Worm (Caenorhabditis elegans) whole organism, L4 larva: ENCODE measurements around the gene H02F09.2.

Experiments
- F10B5.3 ChIP-seq: sonication (generic microtip); optimal IDR thresholded peaks from 2 replicates; lab custom pipeline; 2016; ENCODE audit warnings: mild to moderate bottlenecking, missing genetic modification characterization, missing compliant biosample characterization
- F26F4.8 ChIP-seq: fragments of 200-800 bp; sonication (Bioruptor generic); conservative IDR thresholded peaks from 2 replicates; pipeline ENCODE4 v1.3.6; 2022; ENCODE audit warnings: missing genetic modification characterization, missing compliant biosample characterization
- F44E2.7 ChIP-seq: fragments of 200-800 bp; sonication (Bioruptor generic); IDR thresholded peaks from 2 replicates; pipeline ENCODE4 v2.1.2; 2022; ENCODE audit warnings: missing genetic modification characterization, missing compliant biosample characterization
- F49E8.2 ChIP-seq: sonication (generic microtip); optimal IDR thresholded peaks from 2 replicates; lab custom pipeline; 2016; ENCODE audit warnings: missing compliant biosample characterization, mild to moderate bottlenecking, missing genetic modification characterization, borderline replicate concordance
- R02D3.7 ChIP-seq: fragments of 150-350 bp; sonication (generic microtip); optimal IDR thresholded peaks from 3 replicates; lab custom pipeline; 2014; ENCODE audit warnings: missing biosample characterization, missing genetic modification characterization
- T26A8.4 ChIP-seq: fragments of 200-800 bp; sonication (Bioruptor generic); IDR thresholded peaks from 2 replicates; pipeline ENCODE4 v1.3.6; 2022; ENCODE audit warnings: missing genetic modification characterization, missing compliant biosample characterization
- Y75B8A.6 ChIP-seq: fragments of 200-800 bp; sonication (Bioruptor generic); IDR thresholded peaks from 2 replicates; pipeline ENCODE4 v1.3.6; 2022; ENCODE audit warnings: missing genetic modification reagents, missing genetic modification characterization, missing compliant biosample characterization
- ZK546.5 ChIP-seq, 2 experiments: sonication (generic microtip); optimal IDR thresholded peaks; 2 replicates each; lab custom pipeline; 2017; ENCODE audit warnings: missing biosample characterization in 2 of 2, missing genetic modification characterization in 2 of 2
- aha-1 ChIP-seq: fragments of 150-350 bp; peaks from one replicate; lab custom pipeline; 2014; ENCODE audit warnings: missing biosample characterization, missing genetic modification characterization
- aly-2 ChIP-seq: sonication (generic microtip); optimal IDR thresholded peaks from 2 replicates; lab custom pipeline; 2018; ENCODE audit warnings: missing biosample characterization, missing genetic modification characterization
- ama-1 ChIP-seq: fragments of 150-350 bp; optimal IDR thresholded peaks from 2 replicates; lab custom pipeline; 2014; ENCODE audit warnings: inconsistent platforms, mixed read lengths
- attf-4 ChIP-seq: sonication (generic microtip); optimal IDR thresholded peaks from 3 replicates; lab custom pipeline; 2017; ENCODE audit warnings: missing biosample characterization, missing genetic modification characterization
- ceh-20 ChIP-seq: fragments of 200-800 bp; sonication (Bioruptor generic); IDR thresholded peaks from 2 replicates; pipeline ENCODE4 v1.3.6; 2022; ENCODE audit warnings: missing genetic modification reagents, missing genetic modification characterization, missing compliant biosample characterization
- ceh-28 ChIP-seq: fragments of 150-350 bp; optimal IDR thresholded peaks from 2 replicates; lab custom pipeline; 2014; ENCODE audit warnings: missing biosample characterization, missing genetic modification reagents, missing genetic modification characterization
- ceh-32 ChIP-seq: sonication (generic microtip); optimal IDR thresholded peaks from 2 replicates; lab custom pipeline; 2016; ENCODE audit warnings: mild to moderate bottlenecking, missing genetic modification characterization, missing compliant biosample characterization; ENCODE audit not compliant: poor library complexity
- ceh-44 ChIP-seq: fragments of 200-800 bp; sonication (Bioruptor generic); IDR thresholded peaks from 2 replicates; pipeline ENCODE4 v1.3.6; 2022; ENCODE audit warnings: missing genetic modification reagents, missing genetic modification characterization, missing compliant biosample characterization
- cey-2 ChIP-seq: sonication (generic microtip); optimal IDR thresholded peaks from 3 replicates; lab custom pipeline; 2017; ENCODE audit warnings: missing genetic modification characterization, mild to moderate bottlenecking, missing compliant biosample characterization, antibody characterized with exemption, borderline replicate concordance; ENCODE audit not compliant: insufficient read depth
- dmd-6 ChIP-seq: fragments of 200-800 bp; sonication (Bioruptor generic); IDR thresholded peaks from 2 replicates; pipeline ENCODE4 v1.3.6; 2022; ENCODE audit warnings: missing genetic modification reagents, missing genetic modification characterization, missing compliant biosample characterization
- dmd-8 ChIP-seq: fragments of 200-800 bp; sonication (Bioruptor generic); IDR thresholded peaks from 2 replicates; pipeline ENCODE4 v1.3.6; 2022; ENCODE audit warnings: missing genetic modification characterization, missing compliant biosample characterization
- dmd-9 ChIP-seq: fragments of 200-800 bp; sonication (Bioruptor generic); IDR thresholded peaks from 2 replicates; pipeline ENCODE4 v1.3.6; 2022; ENCODE audit warnings: missing genetic modification reagents, missing genetic modification characterization, missing compliant biosample characterization
- dpl-1 ChIP-seq: fragments of 150-350 bp; optimal IDR thresholded peaks from 2 replicates; lab custom pipeline; 2014; ENCODE audit warnings: missing biosample characterization, missing genetic modification reagents, missing genetic modification characterization
- duxl-1 ChIP-seq: sonication (generic microtip); optimal IDR thresholded peaks from 2 replicates; lab custom pipeline; 2016; ENCODE audit warnings: mild to moderate bottlenecking, missing genetic modification characterization, moderate library complexity, missing compliant biosample characterization; ENCODE audit not compliant: poor library complexity
- egl-43 ChIP-seq: fragments of 200-800 bp; sonication (Bioruptor generic); IDR thresholded peaks from 2 replicates; pipeline ENCODE4 v1.3.6; 2022; ENCODE audit warnings: missing genetic modification reagents, missing genetic modification characterization, missing compliant biosample characterization
- hif-1 ChIP-seq, 2 experiments: sonication (generic microtip); optimal IDR thresholded peaks; 2 replicates each; lab custom pipeline; 2016 to 2017; ENCODE audit warnings: missing compliant biosample characterization in 2 of 2, missing genetic modification characterization in 2 of 2, missing genetic modification reagents in 2 of 2, missing genotype in 2 of 2, mild to moderate bottlenecking in 1 of 2
- hlh-11 ChIP-seq: fragments of 200-800 bp; sonication (Bioruptor generic); optimal IDR thresholded peaks from 2 replicates; lab custom pipeline; 2018; ENCODE audit warnings: mild to moderate bottlenecking, missing genetic modification characterization, missing compliant biosample characterization
- hlh-30 ChIP-seq: sonication (generic microtip); optimal IDR thresholded peaks from 2 replicates; lab custom pipeline; 2017; ENCODE audit warnings: antibody characterized with exemption, mild to moderate bottlenecking, missing genetic modification characterization, missing compliant biosample characterization; ENCODE audit not compliant: insufficient read depth
- hmg-1.1 ChIP-seq: fragments of 200-800 bp; sonication (Bioruptor generic); IDR thresholded peaks from 2 replicates; pipeline ENCODE4 v1.3.6; 2022; ENCODE audit warnings: missing genetic modification reagents, missing genetic modification characterization, missing compliant biosample characterization
- lin-13 ChIP-seq: fragments of 150-350 bp; optimal IDR thresholded peaks from 2 replicates; lab custom pipeline; 2014; ENCODE audit warnings: missing biosample characterization, missing genetic modification reagents, missing genetic modification characterization
- lin-29 ChIP-seq: fragments of 200-800 bp; sonication (Bioruptor generic); IDR thresholded peaks from 2 replicates; pipeline ENCODE4 v1.3.6; 2022; ENCODE audit warnings: missing genetic modification reagents, missing genetic modification characterization, missing compliant biosample characterization
- lsy-2 ChIP-seq, 2 experiments: fragments of 150-350 bp in 1 of 2; sonication (generic microtip) in 1 of 2; optimal IDR thresholded peaks; 2 replicates each; lab custom pipeline; 2014 to 2017; ENCODE audit warnings: missing biosample characterization in 2 of 2, missing genetic modification characterization in 2 of 2
- madf-9 ChIP-seq: fragments of 200-800 bp; sonication (Bioruptor generic); conservative IDR thresholded peaks from 2 replicates; pipeline ENCODE4 v1.3.6; 2022; ENCODE audit warnings: missing genetic modification reagents, missing genetic modification characterization, missing compliant biosample characterization
- mdt-29 ChIP-seq: fragments of 200-800 bp; sonication (Bioruptor generic); IDR thresholded peaks from 2 replicates; pipeline ENCODE4 v1.3.6; 2022; ENCODE audit warnings: missing genetic modification reagents, missing genetic modification characterization, missing compliant biosample characterization
- mes-2 ChIP-seq: sonication (generic microtip); optimal IDR thresholded peaks from 2 replicates; lab custom pipeline; 2016; ENCODE audit warnings: missing genotype, mild to moderate bottlenecking, missing genetic modification characterization, missing compliant biosample characterization; ENCODE audit not compliant: poor library complexity, severe bottlenecking
- nhr-25 ChIP-seq: sonication (generic microtip); optimal IDR thresholded peaks from 2 replicates; lab custom pipeline; 2017; ENCODE audit warnings: missing genetic modification characterization, mild to moderate bottlenecking, missing compliant biosample characterization, antibody characterized with exemption, moderate library complexity, borderline replicate concordance; ENCODE audit not compliant: insufficient read depth
- nhr-28 ChIP-seq: fragments of 150-350 bp; optimal IDR thresholded peaks from 2 replicates; lab custom pipeline; 2014; ENCODE audit warnings: missing biosample characterization, missing genetic modification characterization
- nhr-41 ChIP-seq: fragments of 200-800 bp; sonication (Bioruptor generic); IDR thresholded peaks from 2 replicates; pipeline ENCODE4 v1.3.6; 2022; ENCODE audit warnings: missing genetic modification reagents, missing genetic modification characterization, missing compliant biosample characterization
- nhr-48 ChIP-seq: sonication (generic microtip); optimal IDR thresholded peaks from 2 replicates; lab custom pipeline; 2016; ENCODE audit warnings: mild to moderate bottlenecking, missing genetic modification characterization, missing compliant biosample characterization
- nhr-6 ChIP-seq: fragments of 150-350 bp; optimal IDR thresholded peaks from 2 replicates; lab custom pipeline; 2014; ENCODE audit warnings: missing biosample characterization, missing genetic modification characterization
- nhr-76 ChIP-seq: fragments of 150-350 bp; optimal IDR thresholded peaks from 2 replicates; lab custom pipeline; 2014; ENCODE audit warnings: missing biosample characterization, missing genetic modification characterization
- nhr-77 ChIP-seq: fragments of 150-350 bp; optimal IDR thresholded peaks from 2 replicates; lab custom pipeline; 2014; ENCODE audit warnings: missing biosample characterization, missing genetic modification characterization
- php-3 ChIP-seq: fragments of 200-800 bp; sonication (Bioruptor generic); IDR thresholded peaks from 2 replicates; pipeline ENCODE4 v1.3.6; 2022; ENCODE audit warnings: missing genetic modification reagents, missing genetic modification characterization, missing compliant biosample characterization
- rbr-2 ChIP-seq: sonication (generic microtip); optimal IDR thresholded peaks from 2 replicates; lab custom pipeline; 2016; ENCODE audit warnings: missing genotype, missing genetic modification characterization, missing compliant biosample characterization
- sdz-12 ChIP-seq: fragments of 200-800 bp; sonication (Bioruptor generic); optimal IDR thresholded peaks from 2 replicates; lab custom pipeline; 2018; ENCODE audit warnings: mild to moderate bottlenecking, missing genetic modification characterization, missing compliant biosample characterization
- set-16 ChIP-seq: fragments of 200-800 bp; sonication (Bioruptor generic); IDR thresholded peaks from 2 replicates; pipeline ENCODE4 v1.3.6; 2022; ENCODE audit warnings: missing genetic modification reagents, missing genetic modification characterization, missing compliant biosample characterization
- skn-1 ChIP-seq: fragments of 150-350 bp; optimal IDR thresholded peaks from 2 replicates; lab custom pipeline; 2014; ENCODE audit warnings: missing biosample characterization, missing genetic modification characterization
- snpc-4 ChIP-seq: fragments of 150-350 bp; optimal IDR thresholded peaks from 2 replicates; lab custom pipeline; 2014; ENCODE audit warnings: missing biosample characterization, missing genetic modification characterization
- spr-3 ChIP-seq: fragments of 200-800 bp; sonication (Bioruptor generic); optimal IDR thresholded peaks from 2 replicates; lab custom pipeline; 2018; ENCODE audit warnings: mild to moderate bottlenecking, missing genetic modification characterization, missing compliant biosample characterization
- tag-97 ChIP-seq: fragments of 200-800 bp; sonication (Bioruptor generic); IDR thresholded peaks from 2 replicates; pipeline ENCODE4 v1.3.6; 2022; ENCODE audit warnings: missing genetic modification characterization, missing compliant biosample characterization
- zag-1 ChIP-seq: fragments of 150-350 bp; optimal IDR thresholded peaks from 2 replicates; lab custom pipeline; 2014; ENCODE audit warnings: missing biosample characterization, missing genetic modification characterization
- zfp-2 ChIP-seq: sonication (generic microtip); optimal IDR thresholded peaks from 2 replicates; lab custom pipeline; 2016; ENCODE audit warnings: mild to moderate bottlenecking, missing genetic modification characterization, missing compliant biosample characterization
- zip-11 ChIP-seq: fragments of 200-800 bp; sonication (Bioruptor generic); IDR thresholded peaks from 2 replicates; pipeline ENCODE4 v1.3.6; 2022; ENCODE audit warnings: missing genetic modification characterization, missing compliant biosample characterization
- zip-2 ChIP-seq: fragments of 150-350 bp; optimal IDR thresholded peaks from 2 replicates; lab custom pipeline; 2014; ENCODE audit warnings: missing biosample characterization, missing genetic modification characterization

H02F09.2 gene

DNA sequence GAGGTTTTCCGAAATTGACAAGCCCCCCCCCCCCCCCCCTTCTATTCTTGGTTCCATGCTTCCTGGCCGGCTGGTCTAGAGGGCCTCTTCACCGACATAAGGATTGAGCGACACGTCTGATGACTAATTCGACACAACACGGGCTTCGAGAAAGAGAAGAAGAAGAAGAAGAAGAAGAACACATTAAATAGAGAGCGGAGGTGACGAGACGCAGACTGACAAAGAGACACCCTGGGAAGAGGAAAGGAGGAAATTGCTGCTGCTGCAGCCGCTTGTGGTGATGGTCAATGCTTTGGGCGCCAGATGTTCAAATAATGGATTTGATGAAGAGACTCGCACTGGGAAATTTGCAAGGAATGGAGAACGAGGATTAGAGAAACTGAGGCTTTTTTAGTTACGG lies 47.5 kb upstream of the H02F09.2 start (continued):
- TF ChIP-seq skn-1 (tag; lab: Kevin White, UChicago) (no peak), mdt-29 (no peak), Y75B8A.6 (no peak), madf-9 (GFP tag; lab: Robert Waterston, UW) (no peak), ama-1 (lab: Kevin White, UChicago) (no peak), nhr-77 (tag; lab: Kevin White, UChicago) (no peak), lin-29 (GFP tag; lab: Robert Waterston, UW) (no peak), ZK546.5 (tag; optimal IDR thresholded peaks at IDR 0.05; lab: Kevin White, UChicago) (no peak), dmd-9 (no peak), F44E2.7 (GFP tag; lab: Robert Waterston, UW) (no peak), zag-1 (tag; lab: Kevin White, UChicago) (no peak), cey-2 (tag; lab: Kevin White, UChicago) (no peak), F10B5.3 (tag; lab: Kevin White, UChicago) (no peak), php-3 (no peak), snpc-4 (tag; lab: Kevin White, UChicago) (no peak), F49E8.2 (tag; lab: Kevin White, UChicago) (no peak), dmd-6 (GFP tag; lab: Robert Waterston, UW) (0 out of 2 replicates have a peak, but pooled peaks have one; percentile 17), nhr-41 (no peak), hif-1 (tag; optimal IDR thresholded peaks at IDR 0.05; lab: Kevin White, UChicago) (peak in 1 of 2 experiments; percentile 31), hmg-1.1 (peak; percentile 60), hlh-11 (tag; lab: Kevin White, UChicago) (peak; percentile 67), zfp-2 (no peak), T26A8.4 (GFP tag; lab: Robert Waterston, UW) (no peak), attf-4 (no peak), dpl-1 (GFP tag; lab: Kevin White, UChicago) (no peak), hlh-30 (tag; lab: Kevin White, UChicago) (peak; percentile 78), ceh-20 (GFP tag; lab: Robert Waterston, UW) (no peak), dmd-8 (GFP tag; lab: Robert Waterston, UW) (no peak), lsy-2 (tag; optimal IDR thresholded peaks at IDR 0.05; lab: Kevin White, UChicago) (peak in 1 of 2 experiments; percentile 62), egl-43 (no peak), nhr-28 (no peak), lin-13 (GFP tag; lab: Kevin White, UChicago) (no peak), spr-3 (GFP tag; lab: Kevin White, UChicago) (no peak), ceh-32 (tag; lab: Kevin White, UChicago) (no peak), aha-1 (peak; percentile 81), tag-97 (no peak), F26F4.8 (GFP tag; lab: Robert Waterston, UW) (no peak), duxl-1 (tag; lab: Kevin White, UChicago) (no peak), mes-2 (peak; percentile 65), ceh-44 (GFP tag; lab: Robert Waterston, UW) (no peak), nhr-25 (tag; lab: Kevin White, UChicago) (no peak), nhr-48 (no peak), zip-2 (no peak), zip-11 (no peak), nhr-6 (tag; lab: Kevin White, UChicago) (no peak), set-16 (GFP tag; lab: Robert Waterston, UW) (peak; percentile 53), rbr-2 (tag; lab: Kevin White, UChicago) (peak; percentile 48), R02D3.7 (tag; lab: Kevin White, UChicago) (no peak), sdz-12 (GFP tag; lab: Kevin White, UChicago) (no peak), aly-2 (tag; lab: Kevin White, UChicago) (no peak), nhr-76 (tag; lab: Kevin White, UChicago) (no peak), ceh-28 (no peak)
